Worm (Caenorhabditis elegans): ENCODE measurements around the gene F25D1.8.
A peak's percentile ranks its signal among the peaks of the same experiment; 100 is the strongest.

- TF ChIP-seq lin-39 (tag; optimal IDR thresholded peaks at IDR 0.05) (no peak), lin-15B (tag; optimal IDR thresholded peaks at IDR 0.05) (no peak), lsy-2 (tag; optimal IDR thresholded peaks at IDR 0.05) (peak in 1 of 2 experiments; percentile 21), ceh-62 (tag; optimal IDR thresholded peaks at IDR 0.05) (no peak), nhr-237 (tag; optimal IDR thresholded peaks at IDR 0.05) (no peak)
Observed at ce11 chrV:10536095-10536691, 3.0 kb upstream of the F25D1.8 start, which contains the start of gene ppm-1.A.

All from whole organism, L4 larva.